Worm (Caenorhabditis elegans): ENCODE data around the gene arcp-1.
"Not testable (repeated sequence)": the region's sequence is repeated elsewhere in the genome, so short reads cannot be mapped to it uniquely, and the experiment has no call there.

DNA sequence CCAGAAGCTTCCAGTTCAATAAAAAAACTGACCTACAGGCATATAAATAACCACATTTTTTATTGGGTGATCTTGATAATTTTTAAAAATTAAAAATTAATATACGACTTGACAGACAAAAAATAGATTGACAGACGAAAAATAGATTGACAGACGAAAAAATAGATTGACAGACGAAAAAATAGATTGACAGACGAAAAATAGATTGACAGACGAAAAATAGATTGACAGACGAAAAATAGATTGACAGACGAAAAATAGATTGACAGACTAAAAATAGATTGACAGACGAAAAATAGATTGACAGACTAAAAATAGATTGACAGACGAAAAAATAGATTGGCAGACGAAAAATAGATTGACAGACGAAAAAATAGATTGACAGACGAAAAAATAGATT, 11.2 kb upstream of the arcp-1 start:
- TF ChIP-seq F13C5.2 (tag; optimal IDR thresholded peaks at IDR 0.05); ama-1 (optimal IDR thresholded peaks at IDR 0.05); flt-1 (GFP tag; IDR thresholded peaks at IDR 0.05); B0310.2 (tag; optimal IDR thresholded peaks at IDR 0.05); hmg-4 (GFP tag; optimal IDR thresholded peaks at IDR 0.05); aly-1 (tag; optimal IDR thresholded peaks at IDR 0.05); hmbx-1 (tag; optimal IDR thresholded peaks at IDR 0.05); tra-4 (tag; optimal IDR thresholded peaks at IDR 0.05); ceh-36 (tag; optimal IDR thresholded peaks at IDR 0.05): not testable (repeated sequence)
- TF ChIP-seq tbx-37 (GFP tag; conservative IDR thresholded peaks at IDR 0.05) (peak; percentile 78), pes-1 (GFP tag; IDR thresholded peaks at IDR 0.05) (peak; percentile 33; the same call in 1 of the 2 replicates)
